Worm (Caenorhabditis elegans) whole organism, L4 larva: Measurements from ENCODE around the gene ZK287.1.

Experiments used
- F37D6.2 ChIP-seq: sonication (generic microtip); optimal IDR thresholded peaks from 2 replicates; lab custom pipeline; 2016; ENCODE audit warnings: mild to moderate bottlenecking, missing genetic modification characterization, missing compliant biosample characterization
- F44E2.7 ChIP-seq: fragments of 200-800 bp; sonication (Bioruptor generic); IDR thresholded peaks from 2 replicates; pipeline ENCODE4 v2.1.2; 2022; ENCODE audit warnings: missing genetic modification characterization, missing compliant biosample characterization
- Y5F2A.4 ChIP-seq: fragments of 200-800 bp; sonication (Bioruptor generic); optimal IDR thresholded peaks from 2 replicates; lab custom pipeline; 2018; ENCODE audit warnings: mild to moderate bottlenecking, missing genetic modification characterization, missing compliant biosample characterization
- ama-1 ChIP-seq: fragments of 150-350 bp; optimal IDR thresholded peaks from 2 replicates; lab custom pipeline; 2014; ENCODE audit warnings: inconsistent platforms, mixed read lengths
- ceh-20 ChIP-seq: fragments of 200-800 bp; sonication (Bioruptor generic); IDR thresholded peaks from 2 replicates; pipeline ENCODE4 v1.3.6; 2022; ENCODE audit warnings: missing genetic modification reagents, missing genetic modification characterization, missing compliant biosample characterization
- ceh-28 ChIP-seq: fragments of 150-350 bp; optimal IDR thresholded peaks from 2 replicates; lab custom pipeline; 2014; ENCODE audit warnings: missing biosample characterization, missing genetic modification reagents, missing genetic modification characterization
- ceh-32 ChIP-seq: sonication (generic microtip); optimal IDR thresholded peaks from 2 replicates; lab custom pipeline; 2016; ENCODE audit warnings: mild to moderate bottlenecking, missing genetic modification characterization, missing compliant biosample characterization; ENCODE audit not compliant: poor library complexity
- ceh-82 ChIP-seq: sonication (generic microtip); optimal IDR thresholded peaks from 2 replicates; lab custom pipeline; 2017; ENCODE audit warnings: missing biosample characterization, missing genetic modification characterization
- ctbp-1 ChIP-seq: fragments of 200-800 bp; sonication (Bioruptor generic); IDR thresholded peaks from 2 replicates; pipeline ENCODE4 v1.3.6; 2022; ENCODE audit warnings: missing genetic modification reagents, missing genetic modification characterization, missing compliant biosample characterization
- daf-16 ChIP-seq, 3 experiments: sonication (generic microtip); optimal IDR thresholded peaks; 2 replicates each; lab custom pipeline; 2016 to 2017; ENCODE audit warnings: missing genetic modification characterization in 3 of 3, missing genetic modification reagents in 3 of 3, mild to moderate bottlenecking in 2 of 3, missing compliant biosample characterization in 2 of 3, missing biosample characterization in 1 of 3, moderate library complexity in 1 of 3
- daf-8 ChIP-seq: fragments of 200-800 bp; sonication (Bioruptor generic); IDR thresholded peaks from 2 replicates; pipeline ENCODE4 v1.3.6; 2022; ENCODE audit warnings: missing genetic modification characterization, missing compliant biosample characterization
- dmd-6 ChIP-seq: fragments of 200-800 bp; sonication (Bioruptor generic); IDR thresholded peaks from 2 replicates; pipeline ENCODE4 v1.3.6; 2022; ENCODE audit warnings: missing genetic modification reagents, missing genetic modification characterization, missing compliant biosample characterization
- dmd-9 ChIP-seq: fragments of 200-800 bp; sonication (Bioruptor generic); IDR thresholded peaks from 2 replicates; pipeline ENCODE4 v1.3.6; 2022; ENCODE audit warnings: missing genetic modification reagents, missing genetic modification characterization, missing compliant biosample characterization
- dpl-1 ChIP-seq: fragments of 150-350 bp; optimal IDR thresholded peaks from 2 replicates; lab custom pipeline; 2014; ENCODE audit warnings: missing biosample characterization, missing genetic modification reagents, missing genetic modification characterization
- duxl-1 ChIP-seq: sonication (generic microtip); optimal IDR thresholded peaks from 2 replicates; lab custom pipeline; 2016; ENCODE audit warnings: mild to moderate bottlenecking, missing genetic modification characterization, moderate library complexity, missing compliant biosample characterization; ENCODE audit not compliant: poor library complexity
- dve-1 ChIP-seq: sonication (generic microtip); optimal IDR thresholded peaks from 2 replicates; lab custom pipeline; 2017; ENCODE audit warnings: antibody characterized with exemption, mild to moderate bottlenecking, missing genetic modification characterization, missing compliant biosample characterization; ENCODE audit not compliant: insufficient read depth
- egl-27 ChIP-seq: sonication (generic microtip); optimal IDR thresholded peaks from 3 replicates; lab custom pipeline; 2017; ENCODE audit warnings: missing biosample characterization, missing genetic modification reagents, missing genetic modification characterization
- fkh-10 ChIP-seq: fragments of 150-350 bp; optimal IDR thresholded peaks from 2 replicates; lab custom pipeline; 2014; ENCODE audit warnings: missing biosample characterization, missing genetic modification reagents, missing genetic modification characterization
- fos-1 ChIP-seq: fragments of 150-350 bp; optimal IDR thresholded peaks from 2 replicates; lab custom pipeline; 2014; ENCODE audit warnings: missing biosample characterization, missing genetic modification characterization
- hlh-11 ChIP-seq: fragments of 200-800 bp; sonication (Bioruptor generic); optimal IDR thresholded peaks from 2 replicates; lab custom pipeline; 2018; ENCODE audit warnings: mild to moderate bottlenecking, missing genetic modification characterization, missing compliant biosample characterization
- hmg-1.1 ChIP-seq: fragments of 200-800 bp; sonication (Bioruptor generic); IDR thresholded peaks from 2 replicates; pipeline ENCODE4 v1.3.6; 2022; ENCODE audit warnings: missing genetic modification reagents, missing genetic modification characterization, missing compliant biosample characterization
- lim-7 ChIP-seq: fragments of 200-800 bp; sonication (Bioruptor generic); IDR thresholded peaks from 2 replicates; pipeline ENCODE4 v1.3.6; 2022; ENCODE audit warnings: missing genetic modification characterization, missing compliant biosample characterization
- lin-13 ChIP-seq: fragments of 150-350 bp; optimal IDR thresholded peaks from 2 replicates; lab custom pipeline; 2014; ENCODE audit warnings: missing biosample characterization, missing genetic modification reagents, missing genetic modification characterization
- lin-15B ChIP-seq: fragments of 150-350 bp; sonication (generic microtip); optimal IDR thresholded peaks from 3 replicates; lab custom pipeline; 2014; ENCODE audit warnings: missing biosample characterization, missing genetic modification characterization
- lin-29 ChIP-seq: fragments of 200-800 bp; sonication (Bioruptor generic); IDR thresholded peaks from 2 replicates; pipeline ENCODE4 v1.3.6; 2022; ENCODE audit warnings: missing genetic modification reagents, missing genetic modification characterization, missing compliant biosample characterization
- lsy-2 ChIP-seq, 2 experiments: fragments of 150-350 bp in 1 of 2; sonication (generic microtip) in 1 of 2; optimal IDR thresholded peaks; 2 replicates each; lab custom pipeline; 2014 to 2017; ENCODE audit warnings: missing biosample characterization in 2 of 2, missing genetic modification characterization in 2 of 2
- madf-5 ChIP-seq, 2 experiments: fragments of 200-800 bp; sonication (Bioruptor generic); IDR thresholded peaks; 2 replicates each; pipeline ENCODE4 v1.3.6; 2022; ENCODE audit warnings: missing compliant biosample characterization in 2 of 2, missing genetic modification characterization in 2 of 2
- mdl-1 ChIP-seq, 2 experiments: fragments of 150-350 bp in 1 of 2; sonication (generic microtip) in 1 of 2; optimal IDR thresholded peaks; 2 replicates each; lab custom pipeline; 2014 to 2017; ENCODE audit warnings: missing biosample characterization in 2 of 2, missing genetic modification characterization in 2 of 2
- mep-1 ChIP-seq: fragments of 150-350 bp; sonication (generic microtip); optimal IDR thresholded peaks from 3 replicates; lab custom pipeline; 2014; ENCODE audit warnings: missing biosample characterization, missing genetic modification characterization
- mxl-3 ChIP-seq: fragments of 200-800 bp; sonication (Bioruptor generic); optimal IDR thresholded peaks from 2 replicates; lab custom pipeline; 2018; ENCODE audit warnings: mild to moderate bottlenecking, missing genetic modification characterization, missing compliant biosample characterization
- nhr-102 ChIP-seq: sonication (generic microtip); optimal IDR thresholded peaks from 2 replicates; lab custom pipeline; 2016; ENCODE audit warnings: mild to moderate bottlenecking, missing genetic modification characterization, moderate library complexity, missing compliant biosample characterization
- nhr-11 ChIP-seq: fragments of 150-350 bp; optimal IDR thresholded peaks from 2 replicates; lab custom pipeline; 2014; ENCODE audit warnings: missing biosample characterization, missing genetic modification characterization
- nhr-237 ChIP-seq: sonication (generic microtip); optimal IDR thresholded peaks from 2 replicates; lab custom pipeline; 2017; ENCODE audit warnings: missing biosample characterization, missing genetic modification characterization
- nhr-25 ChIP-seq: sonication (generic microtip); optimal IDR thresholded peaks from 2 replicates; lab custom pipeline; 2017; ENCODE audit warnings: missing genetic modification characterization, mild to moderate bottlenecking, missing compliant biosample characterization, antibody characterized with exemption, moderate library complexity, borderline replicate concordance; ENCODE audit not compliant: insufficient read depth
- nhr-28 ChIP-seq: fragments of 150-350 bp; optimal IDR thresholded peaks from 2 replicates; lab custom pipeline; 2014; ENCODE audit warnings: missing biosample characterization, missing genetic modification characterization
- nhr-48 ChIP-seq: sonication (generic microtip); optimal IDR thresholded peaks from 2 replicates; lab custom pipeline; 2016; ENCODE audit warnings: mild to moderate bottlenecking, missing genetic modification characterization, missing compliant biosample characterization
- nhr-77 ChIP-seq: fragments of 150-350 bp; optimal IDR thresholded peaks from 2 replicates; lab custom pipeline; 2014; ENCODE audit warnings: missing biosample characterization, missing genetic modification characterization
- pha-4 ChIP-seq, 2 experiments: fragments of 150-350 bp in 1 of 2; fragments of 200-800 bp in 1 of 2; sonication (Bioruptor generic) in 1 of 2; IDR thresholded peaks in 1 of 2; optimal IDR thresholded peaks in 1 of 2; 2 replicates each; pipeline versions ENCODE4 v1.3.6 to Lab custom; 2014 to 2022; ENCODE audit warnings: missing genetic modification characterization in 2 of 2, missing genetic modification reagents in 2 of 2, missing biosample characterization in 1 of 2, missing compliant biosample characterization in 1 of 2
- pqm-1 ChIP-seq: sonication (generic microtip); optimal IDR thresholded peaks from 2 replicates; lab custom pipeline; 2017; ENCODE audit warnings: missing biosample characterization, missing genetic modification characterization
- rbr-2 ChIP-seq: sonication (generic microtip); optimal IDR thresholded peaks from 2 replicates; lab custom pipeline; 2016; ENCODE audit warnings: missing genotype, missing genetic modification characterization, missing compliant biosample characterization
- set-16 ChIP-seq: fragments of 200-800 bp; sonication (Bioruptor generic); IDR thresholded peaks from 2 replicates; pipeline ENCODE4 v1.3.6; 2022; ENCODE audit warnings: missing genetic modification reagents, missing genetic modification characterization, missing compliant biosample characterization
- skn-1 ChIP-seq: fragments of 150-350 bp; optimal IDR thresholded peaks from 2 replicates; lab custom pipeline; 2014; ENCODE audit warnings: missing biosample characterization, missing genetic modification characterization
- snpc-4 ChIP-seq: fragments of 150-350 bp; optimal IDR thresholded peaks from 2 replicates; lab custom pipeline; 2014; ENCODE audit warnings: missing biosample characterization, missing genetic modification characterization
- spr-1 ChIP-seq: sonication (generic microtip); optimal IDR thresholded peaks from 2 replicates; lab custom pipeline; 2016; ENCODE audit warnings: mild to moderate bottlenecking, missing genetic modification characterization, missing compliant biosample characterization
- tra-1 ChIP-seq: fragments of 200-800 bp; sonication (Bioruptor generic); IDR thresholded peaks from 2 replicates; pipeline ENCODE4 v1.3.6; 2022; ENCODE audit warnings: missing genetic modification reagents, missing genetic modification characterization, missing compliant biosample characterization
- unc-130 ChIP-seq: sonication (generic microtip); optimal IDR thresholded peaks from 2 replicates; lab custom pipeline; 2016; ENCODE audit warnings: missing genetic modification reagents, missing genetic modification characterization, missing compliant biosample characterization
- unc-62 ChIP-seq, 3 experiments: fragments of 150-350 bp in 1 of 3; sonication (generic microtip); optimal IDR thresholded peaks in 2 of 3; peaks in 1 of 3; 1 replicate in 1 of 3; 2 replicates in 2 of 3; lab custom pipeline; 2014 to 2017; ENCODE audit warnings: missing biosample characterization in 3 of 3, missing genetic modification characterization in 3 of 3, missing genetic modification reagents in 3 of 3, missing genotype in 1 of 3
- ztf-7 ChIP-seq: fragments of 150-350 bp; optimal IDR thresholded peaks from 2 replicates; lab custom pipeline; 2014; ENCODE audit warnings: missing biosample characterization, missing genetic modification characterization

ZK287.1 gene

ce11 chrV:9690728-9691127 lies 24.2 kb downstream of the ZK287.1 start (continued):
- TF ChIP-seq fkh-10 (GFP tag; lab: Kevin White, UChicago) = no peak
- TF ChIP-seq daf-8 (GFP tag; lab: Robert Waterston, UW) = no peak
- no peak for TF ChIP-seq fos-1
- no peak for TF ChIP-seq nhr-102 (tag; lab: Kevin White, UChicago)
- peak; percentile 39 for TF ChIP-seq ama-1 (lab: Kevin White, UChicago)
- no peak for TF ChIP-seq nhr-11 (tag; lab: Kevin White, UChicago)
- TF ChIP-seq tra-1 = no peak
- no peak for TF ChIP-seq ceh-28 (tag; lab: Kevin White, UChicago)
- TF ChIP-seq F37D6.2 (tag; lab: Kevin White, UChicago) = no peak
- no peak for TF ChIP-seq snpc-4
- TF ChIP-seq unc-130 (GFP tag; lab: Kevin White, UChicago) = no peak
- no peak for TF ChIP-seq nhr-48 (tag; lab: Kevin White, UChicago)
- TF ChIP-seq nhr-28 (tag; lab: Kevin White, UChicago) = peak; percentile 63
- TF ChIP-seq skn-1 (tag; lab: Kevin White, UChicago) = no peak
- peak; percentile 37 for TF ChIP-seq dpl-1 (GFP tag; lab: Kevin White, UChicago)
- no peak for TF ChIP-seq lin-29 (GFP tag; lab: Robert Waterston, UW)
- no peak for TF ChIP-seq lin-15B (tag; lab: Kevin White, UChicago)
- TF ChIP-seq lsy-2 (tag; optimal IDR thresholded peaks at IDR 0.05; lab: Kevin White, UChicago) = peak in 1 of 2 experiments; percentile 93
- TF ChIP-seq lim-7 (GFP tag; lab: Robert Waterston, UW) = no peak
- no peak for TF ChIP-seq mxl-3 (GFP tag; lab: Kevin White, UChicago)
- no peak for TF ChIP-seq dmd-9 (GFP tag; lab: Robert Waterston, UW)
- no peak for TF ChIP-seq madf-5 (GFP tag; IDR thresholded peaks at IDR 0.05; lab: Robert Waterston, UW)
- peak; percentile 7 for TF ChIP-seq duxl-1 (tag; lab: Kevin White, UChicago)

- TF ChIP-seq dmd-9 (GFP tag; lab: Robert Waterston, UW) (no peak), spr-1 (no peak), daf-16 (GFP tag; optimal IDR thresholded peaks at IDR 0.05; lab: Kevin White, UChicago) (peak in 1 of 2 experiments; percentile 8), daf-16 (tag; optimal IDR thresholded peaks at IDR 0.05; lab: Kevin White, UChicago) (peak; percentile 10), Y5F2A.4 (GFP tag; lab: Kevin White, UChicago) (no peak), egl-27 (tag; lab: Kevin White, UChicago) (no peak), hlh-11 (peak; percentile 77), ztf-7 (tag; lab: Kevin White, UChicago) (no peak), F44E2.7 (GFP tag; lab: Robert Waterston, UW) (no peak), ceh-32 (tag; lab: Kevin White, UChicago) (no peak), mdl-1 (tag; optimal IDR thresholded peaks at IDR 0.05; lab: Kevin White, UChicago) (peak in 1 of 2 experiments; percentile 34), ctbp-1 (GFP tag; lab: Robert Waterston, UW) (peak; percentile 58; the same call in 1 of the 2 replicates), fkh-10 (GFP tag; lab: Kevin White, UChicago) (peak; percentile 13), nhr-77 (tag; lab: Kevin White, UChicago) (peak; percentile 64), set-16 (GFP tag; lab: Robert Waterston, UW) (peak; percentile 81; the same call in 1 of the 2 replicates), pha-4 (GFP tag; IDR thresholded peaks at IDR 0.05; lab: Robert Waterston, UW) (peak; percentile 66; the same call in 1 of the 2 replicates), pha-4 (tag; optimal IDR thresholded peaks at IDR 0.05; lab: Kevin White, UChicago) (no peak), dve-1 (tag; lab: Kevin White, UChicago) (peak; percentile 50), ceh-82 (tag; lab: Kevin White, UChicago) (no peak), ceh-28 (tag; lab: Kevin White, UChicago) (no peak), nhr-28 (tag; lab: Kevin White, UChicago) (peak; percentile 79), rbr-2 (peak; percentile 48), nhr-237 (tag; lab: Kevin White, UChicago) (no peak), mep-1 (tag; lab: Kevin White, UChicago) (peak; percentile 71), hmg-1.1 (GFP tag; lab: Robert Waterston, UW) (peak; percentile 83), nhr-25 (tag; lab: Kevin White, UChicago) (peak; percentile 8), dmd-6 (peak; percentile 46; the same call in 1 of the 2 replicates), lin-13 (GFP tag; lab: Kevin White, UChicago) (peak; percentile 44), ceh-20 (GFP tag; lab: Robert Waterston, UW) (no peak), unc-62 (GFP tag; optimal IDR thresholded peaks at IDR 0.05 in 1 of 2; lab: Kevin White, UChicago) (peak in 1 of 2 experiments; percentile 92), unc-62 (tag; optimal IDR thresholded peaks at IDR 0.05; lab: Kevin White, UChicago) (no peak), pqm-1 (tag; lab: Kevin White, UChicago) (peak; percentile 11)
Observed at ce11 chrV:9692109-9692581, 25.7 kb downstream of the ZK287.1 start, which contains the start of gene ztf-9. ztf-9 (minus strand) TSS chrV:9692159.
